Worm (Caenorhabditis elegans) whole organism, late embryonic: ENCODE results near the gene Y14H12B.2.

ENCODE experiments used
- C38D4.7 ChIP-seq: fragments of 200-800 bp; sonication (Bioruptor generic); optimal IDR thresholded peaks from 2 replicates; lab custom pipeline; 2018; ENCODE audit warnings: mild to moderate bottlenecking, missing genetic modification characterization, moderate library complexity, missing compliant biosample characterization
- ahr-1 ChIP-seq: sonication (generic microtip); optimal IDR thresholded peaks from 2 replicates; lab custom pipeline; 2016; ENCODE audit warnings: missing genetic modification characterization, missing compliant biosample characterization
- ceh-19 ChIP-seq: fragments of 200-800 bp; sonication (Bioruptor generic); optimal IDR thresholded peaks from 2 replicates; lab custom pipeline; 2018; ENCODE audit warnings: mild to moderate bottlenecking, missing genetic modification characterization, missing compliant biosample characterization
- ceh-9 ChIP-seq: sonication (generic microtip); optimal IDR thresholded peaks from 2 replicates; lab custom pipeline; 2016; ENCODE audit warnings: mild to moderate bottlenecking, missing genetic modification characterization, inconsistent platforms, missing compliant biosample characterization
- fkh-10 ChIP-seq: fragments of 150-350 bp; optimal IDR thresholded peaks from 2 replicates; lab custom pipeline; 2014; ENCODE audit warnings: missing biosample characterization, missing genetic modification reagents, missing genetic modification characterization
- hlh-13 ChIP-seq: fragments of 200-800 bp; sonication (Bioruptor generic); optimal IDR thresholded peaks from 2 replicates; lab custom pipeline; 2018; ENCODE audit warnings: mild to moderate bottlenecking, missing genetic modification characterization, missing compliant biosample characterization
- sox-2 ChIP-seq: fragments of 200-800 bp; sonication (Bioruptor generic); IDR thresholded peaks from 2 replicates; pipeline ENCODE4 v1.3.6; 2022; ENCODE audit warnings: missing genetic modification reagents, missing genetic modification characterization, missing compliant biosample characterization

ce11 chrII:3910737-3911136 is 22.8 kb downstream of the Y14H12B.2 start, which contains the start of gene bcmo-2:
- TF ChIP-seq hlh-13 (GFP tag; lab: Kevin White, UChicago), result no peak
- TF ChIP-seq ahr-1 (tag; lab: Kevin White, UChicago), result no peak
- TF ChIP-seq sox-2 (GFP tag; lab: Robert Waterston, UW), result no peak
- TF ChIP-seq ceh-9 (tag; lab: Kevin White, UChicago), result no peak
- TF ChIP-seq C38D4.7 (GFP tag; lab: Kevin White, UChicago), result no peak
- TF ChIP-seq fkh-10 (GFP tag; lab: Kevin White, UChicago), result no peak
- no peak for TF ChIP-seq ceh-19 (GFP tag; lab: Kevin White, UChicago)
